Worm (Caenorhabditis elegans): ENCODE measurements around the gene ccch-3.
A peak's percentile ranks its signal among the peaks of the same experiment; 100 is the strongest.

ccch-3 gene

DNA sequence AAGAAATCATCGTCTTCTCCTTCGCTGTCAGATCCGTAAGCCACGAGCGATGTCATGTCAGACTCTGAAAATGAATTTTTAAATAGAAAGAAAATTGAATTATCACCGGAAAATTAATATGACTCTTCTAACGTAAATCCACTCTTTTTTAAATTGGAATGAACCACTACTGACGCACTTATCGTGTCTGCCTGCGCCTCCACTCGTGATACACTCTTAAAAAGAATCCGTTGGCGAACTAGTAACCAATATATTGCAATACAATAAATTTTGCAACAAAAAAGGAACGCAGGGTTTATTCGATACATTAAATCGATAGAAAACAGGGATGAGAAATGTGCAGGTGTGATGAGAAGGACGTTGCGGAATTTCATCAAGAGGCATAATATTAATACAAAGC, at the start of gene ccch-3:
ccch-3 (minus strand) TSS at position 262 of the 400 bp plus-strand sequence.
- peak; percentile 66 for TF ChIP-seq blmp-1 (tag; optimal IDR thresholded peaks at IDR 0.05)
- TF ChIP-seq lir-3 (tag; optimal IDR thresholded peaks at IDR 0.05; ENCODE audit: poor library complexity), result peak; percentile 37
- TF ChIP-seq tbx-2 (tag; optimal IDR thresholded peaks at IDR 0.05), result peak; percentile 77
- no peak for TF ChIP-seq nhr-11 (tag; optimal IDR thresholded peaks at IDR 0.05)
- TF ChIP-seq snu-23 (GFP tag; optimal IDR thresholded peaks at IDR 0.05), result no peak
- TF ChIP-seq ceh-82 (tag; optimal IDR thresholded peaks at IDR 0.05), result peak; percentile 27 to 50 (median 44)
- no peak for TF ChIP-seq tlp-1 (tag; optimal IDR thresholded peaks at IDR 0.05)
- TF ChIP-seq unc-30 (tag; optimal IDR thresholded peaks at IDR 0.05), result no peak
- TF ChIP-seq F16B12.6 (tag; optimal IDR thresholded peaks at IDR 0.05), result peak; percentile 48
- TF ChIP-seq grh-1 (GFP tag; IDR thresholded peaks at IDR 0.05), result 0 out of 2 replicates have a peak, but pooled peaks have one; percentile 30
- TF ChIP-seq hpl-2 (GFP tag; optimal IDR thresholded peaks at IDR 0.05), result no peak
- peak; percentile 72 to 80 for TF ChIP-seq efl-1 (optimal IDR thresholded peaks at IDR 0.05)
- peak; percentile 78 to 97 for TF ChIP-seq efl-1 (GFP tag; optimal IDR thresholded peaks at IDR 0.05 in 1 of 2)
- TF ChIP-seq C04F5.9 (tag; optimal IDR thresholded peaks at IDR 0.05), result peak; percentile 42
- no peak for TF ChIP-seq aha-1 (tag; optimal IDR thresholded peaks at IDR 0.05)
- peak; percentile 31 for TF ChIP-seq fkh-4 (tag; optimal IDR thresholded peaks at IDR 0.05; ENCODE audit: borderline replicate concordance)
- peak; percentile 82 for TF ChIP-seq mep-1 (tag; optimal IDR thresholded peaks at IDR 0.05)
- TF ChIP-seq ztf-4 (tag; optimal IDR thresholded peaks at IDR 0.05), result peak; percentile 34
- peak; percentile 29 for TF ChIP-seq unc-86 (tag; optimal IDR thresholded peaks at IDR 0.05)
- TF ChIP-seq pqm-1 (tag; optimal IDR thresholded peaks at IDR 0.05), result no peak
- TF ChIP-seq nhr-19 (GFP tag; conservative IDR thresholded peaks at IDR 0.05), result peak; percentile 77
- peak; percentile 79 to 88 for TF ChIP-seq lsy-2 (tag; optimal IDR thresholded peaks at IDR 0.05)
- peak; percentile 28 for TF ChIP-seq isw-1 (GFP tag; IDR thresholded peaks at IDR 0.05)
- TF ChIP-seq unc-130 (tag; optimal IDR thresholded peaks at IDR 0.05), result peak; percentile 78
- TF ChIP-seq sup-37 (GFP tag; optimal IDR thresholded peaks at IDR 0.05), result no peak
- TF ChIP-seq zag-1 (tag; optimal IDR thresholded peaks at IDR 0.05), result no peak
- no peak for TF ChIP-seq Y116A8C.19 (tag; optimal IDR thresholded peaks at IDR 0.05; ENCODE audit: borderline replicate concordance)
- peak; percentile 79 for TF ChIP-seq rnt-1 (tag; optimal IDR thresholded peaks at IDR 0.05)
- TF ChIP-seq ceh-8 (GFP tag; optimal IDR thresholded peaks at IDR 0.05), result peak; percentile 51
- peak; percentile 90 for TF ChIP-seq lin-14 (GFP tag; optimal IDR thresholded peaks at IDR 0.05)
- peak; percentile 70 for TF ChIP-seq fkh-8 (tag; optimal IDR thresholded peaks at IDR 0.05)
- peak; percentile 80 for TF ChIP-seq xbp-1 (tag; optimal IDR thresholded peaks at IDR 0.05)
- peak; percentile 74 for TF ChIP-seq skn-1 (tag; optimal IDR thresholded peaks at IDR 0.05)
- TF ChIP-seq C16A3.4 (tag; optimal IDR thresholded peaks at IDR 0.05), result peak; percentile 85
- peak; percentile 72 for TF ChIP-seq lin-13 (GFP tag; optimal IDR thresholded peaks at IDR 0.05)
- no peak for TF ChIP-seq alr-1 (tag; optimal IDR thresholded peaks at IDR 0.05; ENCODE audit: borderline replicate concordance)
- TF ChIP-seq lin-35 (GFP tag; optimal IDR thresholded peaks at IDR 0.05), result peak; percentile 76 to 86
- no peak for TF ChIP-seq sptf-1 (tag; optimal IDR thresholded peaks at IDR 0.05)
- no peak for TF ChIP-seq elt-2 (tag; optimal IDR thresholded peaks at IDR 0.05)
- peak; percentile 80 for TF ChIP-seq nhr-47 (tag; optimal IDR thresholded peaks at IDR 0.05)
- no peak for TF ChIP-seq ces-1 (GFP tag; optimal IDR thresholded peaks at IDR 0.05)
- peak; percentile 92 for TF ChIP-seq nhr-20 (tag; optimal IDR thresholded peaks at IDR 0.05)
- TF ChIP-seq mdl-1 (tag; optimal IDR thresholded peaks at IDR 0.05), result peak in 1 of 2 experiments; percentile 59
- TF ChIP-seq ama-1 (optimal IDR thresholded peaks at IDR 0.05), result no peak
- TF ChIP-seq nhr-71 (tag; optimal IDR thresholded peaks at IDR 0.05), result peak; percentile 84
- TF ChIP-seq nhr-77 (tag; optimal IDR thresholded peaks at IDR 0.05), result peak; percentile 5
- peak; percentile 17 for TF ChIP-seq fkh-10 (GFP tag; optimal IDR thresholded peaks at IDR 0.05)
- peak; percentile 57 for TF ChIP-seq pax-3 (tag; optimal IDR thresholded peaks at IDR 0.05)
- TF ChIP-seq jun-1 (tag; optimal IDR thresholded peaks at IDR 0.05), result peak; percentile 3
- TF ChIP-seq nhr-85 (tag), result peak; percentile 86
- peak; percentile 16 for TF ChIP-seq pag-3 (tag; optimal IDR thresholded peaks at IDR 0.05; ENCODE audit: borderline replicate concordance, insufficient read depth)
- TF ChIP-seq dpl-1 (GFP tag; optimal IDR thresholded peaks at IDR 0.05), result peak; percentile 63 to 83 (median 81)
- TF ChIP-seq sox-4 (tag; optimal IDR thresholded peaks at IDR 0.05), result peak; percentile 54
- no peak for TF ChIP-seq mab-9 (GFP tag; IDR thresholded peaks at IDR 0.05)
